Worm (Caenorhabditis elegans) whole organism, L4 larva: ENCODE results near the gene C49G7.7.

Experiments
- ama-1 ChIP-seq: fragments of 150-350 bp; optimal IDR thresholded peaks from 2 replicates; lab custom pipeline; 2014; ENCODE audit warnings: inconsistent platforms, mixed read lengths
- ceh-20 ChIP-seq: fragments of 200-800 bp; sonication (Bioruptor generic); IDR thresholded peaks from 2 replicates; pipeline ENCODE4 v1.3.6; 2022; ENCODE audit warnings: missing genetic modification reagents, missing genetic modification characterization, missing compliant biosample characterization
- dpl-1 ChIP-seq: fragments of 150-350 bp; optimal IDR thresholded peaks from 2 replicates; lab custom pipeline; 2014; ENCODE audit warnings: missing biosample characterization, missing genetic modification reagents, missing genetic modification characterization
- egl-27 ChIP-seq: sonication (generic microtip); optimal IDR thresholded peaks from 3 replicates; lab custom pipeline; 2017; ENCODE audit warnings: missing biosample characterization, missing genetic modification reagents, missing genetic modification characterization
- nhr-28 ChIP-seq: fragments of 150-350 bp; optimal IDR thresholded peaks from 2 replicates; lab custom pipeline; 2014; ENCODE audit warnings: missing biosample characterization, missing genetic modification characterization
- set-16 ChIP-seq: fragments of 200-800 bp; sonication (Bioruptor generic); IDR thresholded peaks from 2 replicates; pipeline ENCODE4 v1.3.6; 2022; ENCODE audit warnings: missing genetic modification reagents, missing genetic modification characterization, missing compliant biosample characterization

DNA sequence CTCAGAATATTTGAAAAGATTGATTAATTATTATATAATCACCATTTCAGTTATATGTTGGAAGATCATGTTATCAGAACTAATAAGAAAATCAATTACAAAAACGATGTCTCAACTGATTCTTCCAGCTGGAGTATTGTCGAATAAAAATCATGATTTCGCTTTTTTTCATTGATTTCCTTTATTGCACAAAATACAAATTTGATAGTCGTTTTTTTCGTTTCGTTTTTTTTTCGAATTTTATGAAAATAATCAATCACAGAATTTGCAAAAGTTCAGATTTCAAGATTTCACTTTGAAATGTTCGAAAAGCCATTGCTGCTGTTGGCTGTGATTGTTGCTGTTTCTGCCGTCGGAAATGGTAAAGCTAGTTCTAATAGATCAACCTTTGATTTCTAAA, 1.5 kb downstream of the C49G7.7 start, which contains the start of gene C49G7.13:
- TF ChIP-seq set-16 (GFP tag; lab: Robert Waterston, UW), result no peak
- TF ChIP-seq ama-1 (lab: Kevin White, UChicago), result no peak
- no peak for TF ChIP-seq dpl-1
- no peak for TF ChIP-seq egl-27 (tag; lab: Kevin White, UChicago)
- no peak for TF ChIP-seq nhr-28 (tag; lab: Kevin White, UChicago)
- no peak for TF ChIP-seq ceh-20 (GFP tag; lab: Robert Waterston, UW)
